Fruit fly (Drosophila melanogaster): ENCODE results near the gene CG42564.

dm6 chr3R:6351181-6351580 is 23.1 kb upstream of the CG42564 start:
- no peak for TF ChIP-seq sens (GFP tag)
- TF ChIP-seq CG1792 (GFP tag; optimal IDR thresholded peaks at IDR 0.05) = no peak
- TF ChIP-seq nmo (GFP tag; optimal IDR thresholded peaks at IDR 0.05) = no peak
- no peak for TF ChIP-seq CTCF (GFP tag; optimal IDR thresholded peaks at IDR 0.05)
- no peak for TF ChIP-seq CG34224 (GFP tag; IDR thresholded peaks at IDR 0.05; ENCODE audit: partially characterized antibody)
- TF ChIP-seq tin (GFP tag; optimal IDR thresholded peaks at IDR 0.05) = no peak

All from whole organism, embryonic.